Fruit fly (Drosophila melanogaster): ENCODE measurements around the gene dsh.

The dsh gene

dm6 chrX:11338047-11338747 lies 17.5 kb upstream of the dsh start (continued):
- peak; percentile 68 for TF ChIP-seq ind (GFP tag; optimal IDR thresholded peaks at IDR 0.05)
- peak; percentile 34; the same call in 1 of the 2 replicates for TF ChIP-seq danr (GFP tag; IDR thresholded peaks at IDR 0.05)
- peak; percentile 65 for TF ChIP-seq CG4328 (GFP tag; optimal IDR thresholded peaks at IDR 0.05)
- no peak for TF ChIP-seq Poxn (GFP tag; IDR thresholded peaks at IDR 0.05)
- TF ChIP-seq pb (GFP tag; optimal IDR thresholded peaks at IDR 0.05), result peak; percentile 46
- TF ChIP-seq CG17328 (GFP tag; IDR thresholded peaks at IDR 0.05), result no peak
- TF ChIP-seq jumu (GFP tag; optimal IDR thresholded peaks at IDR 0.05), result peak; percentile 67
- TF ChIP-seq pros (GFP tag; optimal IDR thresholded peaks at IDR 0.05), result no peak
- peak; percentile 75 for TF ChIP-seq dpn (GFP tag; optimal IDR thresholded peaks at IDR 0.05)
- peak; percentile 48 for TF ChIP-seq CG6654 (GFP tag; optimal IDR thresholded peaks at IDR 0.05)
- TF ChIP-seq CG33557 (GFP tag; optimal IDR thresholded peaks at IDR 0.05), result peak; percentile 67
- no peak for TF ChIP-seq Lim3 (GFP tag; IDR thresholded peaks at IDR 0.05)

dm6 chrX:11338973-11339867 lies 16.5 kb upstream of the dsh start:
- TF ChIP-seq Scr (GFP tag; IDR thresholded peaks at IDR 0.05; ENCODE audit: partially characterized antibody) (peak; percentile 91), CG13424 (tag; optimal IDR thresholded peaks at IDR 0.05) (peak; percentile 50), gt (GFP tag; IDR thresholded peaks at IDR 0.05) (no peak), TFAM (GFP tag; optimal IDR thresholded peaks at IDR 0.05) (no peak), CG31365 (tag; optimal IDR thresholded peaks at IDR 0.05) (no peak), ewg (GFP tag; optimal IDR thresholded peaks at IDR 0.05) (no peak), her (GFP tag; optimal IDR thresholded peaks at IDR 0.05) (peak; percentile 58), pan (optimal IDR thresholded peaks at IDR 0.05) (no peak), pan (GFP tag; optimal IDR thresholded peaks at IDR 0.05 in 1 of 2, IDR thresholded peaks at IDR 0.05 in 1 of 2) (no peak), CG4820 (GFP tag; optimal IDR thresholded peaks at IDR 0.05) (no peak), CG10321 (GFP tag; IDR thresholded peaks at IDR 0.05) (no peak), chm (GFP tag; IDR thresholded peaks at IDR 0.05) (no peak), CkIIα-i1 (GFP tag; IDR thresholded peaks at IDR 0.05) (no peak), zen (tag; optimal IDR thresholded peaks at IDR 0.05) (peak; percentile 41), CG7271 (tag; optimal IDR thresholded peaks at IDR 0.05) (no peak), tin (GFP tag; optimal IDR thresholded peaks at IDR 0.05) (peak; percentile 47), lov (optimal IDR thresholded peaks at IDR 0.05) (no peak), lov (GFP tag; IDR thresholded peaks at IDR 0.05) (0 out of 3 replicates have a peak, but pooled peaks have one; percentile 29), Gug (GFP tag; IDR thresholded peaks at IDR 0.05) (peak; percentile 49; the same call in 2 of the 4 replicates), CG6854 (GFP tag; optimal IDR thresholded peaks at IDR 0.05) (no peak), Meics (GFP tag; optimal IDR thresholded peaks at IDR 0.05) (peak; percentile 39), MESR4 (GFP tag; optimal IDR thresholded peaks at IDR 0.05) (peak; percentile 53), CG12744 (GFP tag; optimal IDR thresholded peaks at IDR 0.05) (no peak), CG3281 (GFP tag; optimal IDR thresholded peaks at IDR 0.05) (no peak), ATbp (GFP tag; optimal IDR thresholded peaks at IDR 0.05) (no peak), Asciz (GFP tag; optimal IDR thresholded peaks at IDR 0.05) (no peak), Blimp-1 (GFP tag; optimal IDR thresholded peaks at IDR 0.05) (peak; percentile 17), CHES-1-like (GFP tag; optimal IDR thresholded peaks at IDR 0.05) (peak; percentile 72), CG8281 (tag; optimal IDR thresholded peaks at IDR 0.05) (no peak), bcd (GFP tag; optimal IDR thresholded peaks at IDR 0.05) (peak; percentile 16), row (GFP tag; IDR thresholded peaks at IDR 0.05) (peak; percentile 82), CG12104 (GFP tag; optimal IDR thresholded peaks at IDR 0.05) (no peak), CG17912 (GFP tag; optimal IDR thresholded peaks at IDR 0.05) (no peak), Fer1 (GFP tag; optimal IDR thresholded peaks at IDR 0.05) (no peak), gsb (GFP tag; IDR thresholded peaks at IDR 0.05) (no peak), CG2199 (GFP tag; IDR thresholded peaks at IDR 0.05) (no peak)

Measured in whole organism, embryonic.